Worm (Caenorhabditis elegans) whole organism, mixed stage, embryonic: ENCODE data around the gene D1054.9.

Experiments
- ces-1 ChIP-seq: fragments of 150-350 bp; optimal IDR thresholded peaks from 2 replicates; lab custom pipeline; 2014; ENCODE audit warnings: missing biosample characterization, missing genetic modification reagents, missing genetic modification characterization
- mep-1 ChIP-seq: fragments of 150-350 bp; optimal IDR thresholded peaks from 2 replicates; lab custom pipeline; 2017; ENCODE audit warnings: missing biosample characterization, missing genetic modification reagents, missing genetic modification characterization, inconsistent platforms
- nhr-12 ChIP-seq: fragments of 150-350 bp; optimal IDR thresholded peaks from 2 replicates; lab custom pipeline; 2014; ENCODE audit warnings: missing biosample characterization, missing genetic modification characterization
- nhr-28 ChIP-seq: fragments of 150-350 bp; optimal IDR thresholded peaks from 2 replicates; lab custom pipeline; 2014; ENCODE audit warnings: missing biosample characterization, missing genetic modification characterization
- pha-4 ChIP-seq: fragments of 150-350 bp; optimal IDR thresholded peaks from 2 replicates; lab custom pipeline; 2018; ENCODE audit warnings: missing biosample characterization, missing genetic modification reagents, missing genetic modification characterization
- unc-39 ChIP-seq: fragments of 150-350 bp; optimal IDR thresholded peaks from 2 replicates; lab custom pipeline; 2014; ENCODE audit warnings: missing biosample characterization, missing genetic modification characterization
- unc-62 ChIP-seq: fragments of 150-350 bp; optimal IDR thresholded peaks from 2 replicates; lab custom pipeline; 2014; ENCODE audit warnings: missing biosample characterization, missing genetic modification reagents, missing genetic modification characterization
- ztf-11 ChIP-seq: fragments of 150-350 bp; optimal IDR thresholded peaks from 2 replicates; lab custom pipeline; 2014; ENCODE audit warnings: missing biosample characterization, missing genetic modification characterization

DNA sequence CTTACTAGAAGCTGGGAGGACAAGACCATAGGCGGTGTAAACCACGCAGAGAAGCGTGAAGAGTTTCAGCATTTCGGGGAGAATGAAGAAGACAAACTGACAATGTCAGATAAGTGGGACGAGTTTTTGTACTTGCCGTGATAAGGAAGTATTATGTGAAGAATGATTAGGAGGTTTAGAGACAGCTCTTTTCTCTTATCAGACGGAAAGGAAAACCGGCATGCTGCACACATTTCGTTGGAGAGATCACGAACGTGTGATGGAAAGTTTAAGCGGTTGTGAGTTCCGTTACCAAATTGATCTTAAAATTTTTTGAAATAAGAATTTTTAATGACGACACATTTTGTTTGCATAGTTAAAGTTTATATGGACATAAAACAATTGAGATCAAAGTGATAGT, 40.2 kb downstream of the D1054.9 start, which contains the start of gene F28H7.3:
- TF ChIP-seq ztf-11 (no peak), nhr-12 (no peak), unc-62 (no peak), unc-39 (tag; lab: Kevin White, UChicago) (no peak), ces-1 (GFP tag; lab: Kevin White, UChicago) (no peak), nhr-28 (tag; lab: Kevin White, UChicago) (no peak), mep-1 (tag; lab: Kevin White, UChicago) (no peak), pha-4 (no peak)
